Worm (Caenorhabditis elegans) whole organism, midembryonic: ENCODE data around the gene twf-2.

ENCODE experiments used
- T22C8.4 ChIP-seq: fragments of 200-800 bp; sonication (Bioruptor generic); IDR thresholded peaks from 2 replicates; pipeline ENCODE4 v1.3.6; 2022; ENCODE audit warnings: missing genetic modification characterization, missing compliant biosample characterization
- cog-1 ChIP-seq: sonication (generic microtip); optimal IDR thresholded peaks from 2 replicates; lab custom pipeline; 2016; ENCODE audit warnings: missing genetic modification characterization, missing compliant biosample characterization
- flt-1 ChIP-seq: fragments of 200-800 bp; sonication (Bioruptor generic); IDR thresholded peaks from 2 replicates; pipeline ENCODE4 v1.3.6; 2022; ENCODE audit warnings: missing genetic modification characterization, missing compliant biosample characterization
- klf-2 ChIP-seq: fragments of 200-800 bp; sonication (Bioruptor generic); conservative IDR thresholded peaks from 2 replicates; pipeline ENCODE4 v1.3.6; 2022; ENCODE audit warnings: missing genetic modification reagents, missing genetic modification characterization, missing compliant biosample characterization
- med-1 ChIP-seq: sonication (generic microtip); optimal IDR thresholded peaks from 2 replicates; lab custom pipeline; 2017; ENCODE audit warnings: missing genetic modification characterization, mild to moderate bottlenecking, missing compliant biosample characterization, antibody characterized with exemption, missing genetic modification reagents; ENCODE audit not compliant: insufficient read depth
- ref-1 ChIP-seq: fragments of 200-800 bp; sonication (Bioruptor generic); conservative IDR thresholded peaks from 2 replicates; pipeline ENCODE4 v1.3.6; 2022; ENCODE audit warnings: missing genetic modification reagents, missing genetic modification characterization, missing compliant biosample characterization
- tab-1 ChIP-seq: fragments of 200-800 bp; sonication (Bioruptor generic); IDR thresholded peaks from 2 replicates; pipeline ENCODE4 v1.3.6; 2022; ENCODE audit warnings: missing genetic modification characterization, missing compliant biosample characterization
- ztf-23 ChIP-seq: fragments of 200-800 bp; sonication (Bioruptor generic); IDR thresholded peaks from 2 replicates; pipeline ENCODE4 v1.3.6; 2022; ENCODE audit warnings: missing genetic modification reagents, missing genetic modification characterization, missing compliant biosample characterization
- ztf-29 ChIP-seq: fragments of 200-800 bp; sonication (Bioruptor generic); IDR thresholded peaks from 2 replicates; pipeline ENCODE4 v1.3.6; 2022; ENCODE audit warnings: missing genetic modification reagents, missing genetic modification characterization, missing compliant biosample characterization

Gene twf-2

ce11 chrX:16457113-16457512, 11.1 kb downstream of the twf-2 start:
- TF ChIP-seq tab-1 (GFP tag; lab: Robert Waterston, UW) (no peak), klf-2 (GFP tag; lab: Robert Waterston, UW) (no peak), T22C8.4 (no peak), ztf-23 (no peak), med-1 (GFP tag; lab: Kevin White, UChicago) (no peak), flt-1 (no peak), cog-1 (tag; lab: Kevin White, UChicago) (no peak), ref-1 (GFP tag; lab: Robert Waterston, UW) (no peak), ztf-29 (GFP tag; lab: Robert Waterston, UW) (no peak)

- TF ChIP-seq klf-2 (GFP tag; lab: Robert Waterston, UW) (no peak), tab-1 (GFP tag; lab: Robert Waterston, UW) (no peak), ztf-23 (no peak), T22C8.4 (no peak), flt-1 (0 out of 2 replicates have a peak, but pooled peaks have one; percentile 37), med-1 (GFP tag; lab: Kevin White, UChicago) (no peak), ztf-29 (GFP tag; lab: Robert Waterston, UW) (no peak)
Measured at ce11 chrX:16461319-16461718, 15.3 kb downstream of the twf-2 start.

ce11 chrX:16466157-16466556, 20.2 kb downstream of the twf-2 start:
- no peak for TF ChIP-seq klf-2 (GFP tag; lab: Robert Waterston, UW)
- no peak for TF ChIP-seq med-1 (GFP tag; lab: Kevin White, UChicago)
- no peak for TF ChIP-seq T22C8.4
- no peak for TF ChIP-seq ztf-23
- TF ChIP-seq tab-1 (GFP tag; lab: Robert Waterston, UW) = no peak
- TF ChIP-seq cog-1 (tag; lab: Kevin White, UChicago) = no peak

- no peak for TF ChIP-seq cog-1 (tag; lab: Kevin White, UChicago)
Measured at ce11 chrX:16468845-16469244, 22.8 kb downstream of the twf-2 start.

- TF ChIP-seq klf-2 (GFP tag; lab: Robert Waterston, UW) (no peak), tab-1 (GFP tag; lab: Robert Waterston, UW) (no peak), cog-1 (tag; lab: Kevin White, UChicago) (no peak), T22C8.4 (no peak), flt-1 (no peak), ztf-23 (no peak), med-1 (GFP tag; lab: Kevin White, UChicago) (no peak), ref-1 (GFP tag; lab: Robert Waterston, UW) (no peak), ztf-29 (GFP tag; lab: Robert Waterston, UW) (no peak)
Measured at ce11 chrX:16470758-16471157, 24.8 kb downstream of the twf-2 start, which contains the start of gene F38E9.1. TSS of gene F38E9.1 (plus strand) at chrX:16471058.

- no peak for TF ChIP-seq ztf-23
- no peak for TF ChIP-seq ztf-29 (GFP tag; lab: Robert Waterston, UW)
- TF ChIP-seq tab-1 (GFP tag; lab: Robert Waterston, UW) = no peak
- TF ChIP-seq cog-1 (tag; lab: Kevin White, UChicago) = no peak
- TF ChIP-seq klf-2 (GFP tag; lab: Robert Waterston, UW) = no peak
- no peak for TF ChIP-seq flt-1
- no peak for TF ChIP-seq ref-1 (GFP tag; lab: Robert Waterston, UW)
- TF ChIP-seq T22C8.4 = no peak
- TF ChIP-seq med-1 (GFP tag; lab: Kevin White, UChicago) = no peak
Measured at ce11 chrX:16480232-16480631, 34.2 kb downstream of the twf-2 start.

ce11 chrX:16481026-16481425, 35.0 kb downstream of the twf-2 start:
- no peak for TF ChIP-seq T22C8.4
- TF ChIP-seq flt-1 = no peak
- TF ChIP-seq cog-1 (tag; lab: Kevin White, UChicago) = no peak
- no peak for TF ChIP-seq ztf-29 (GFP tag; lab: Robert Waterston, UW)
- no peak for TF ChIP-seq med-1 (GFP tag; lab: Kevin White, UChicago)

ce11 chrX:16482944-16483343, 36.9 kb downstream of the twf-2 start:
- no peak for TF ChIP-seq flt-1
- TF ChIP-seq tab-1 (GFP tag; lab: Robert Waterston, UW) = no peak
- TF ChIP-seq ztf-29 (GFP tag; lab: Robert Waterston, UW) = no peak

ce11 chrX:16484043-16484442, 38.0 kb downstream of the twf-2 start:
- no peak for TF ChIP-seq med-1 (GFP tag; lab: Kevin White, UChicago)

- no peak for TF ChIP-seq cog-1 (tag; lab: Kevin White, UChicago)
- no peak for TF ChIP-seq ztf-23
- TF ChIP-seq flt-1 = no peak
- TF ChIP-seq tab-1 (GFP tag; lab: Robert Waterston, UW) = no peak
- no peak for TF ChIP-seq klf-2 (GFP tag; lab: Robert Waterston, UW)
- no peak for TF ChIP-seq T22C8.4
- no peak for TF ChIP-seq med-1 (GFP tag; lab: Kevin White, UChicago)
- TF ChIP-seq ztf-29 (GFP tag; lab: Robert Waterston, UW) = no peak
- no peak for TF ChIP-seq ref-1 (GFP tag; lab: Robert Waterston, UW)
Measured at ce11 chrX:16484681-16485080, 38.7 kb downstream of the twf-2 start.

ce11 chrX:16485322-16485721, 39.3 kb downstream of the twf-2 start:
- TF ChIP-seq tab-1 (GFP tag; lab: Robert Waterston, UW) = no peak
- TF ChIP-seq ztf-29 (GFP tag; lab: Robert Waterston, UW) = no peak
- TF ChIP-seq ztf-23 = no peak
- TF ChIP-seq flt-1 = no peak
- no peak for TF ChIP-seq T22C8.4
- no peak for TF ChIP-seq cog-1 (tag; lab: Kevin White, UChicago)
- no peak for TF ChIP-seq klf-2 (GFP tag; lab: Robert Waterston, UW)
- TF ChIP-seq med-1 (GFP tag; lab: Kevin White, UChicago) = no peak
- no peak for TF ChIP-seq ref-1 (GFP tag; lab: Robert Waterston, UW)
